Fruit fly (Drosophila melanogaster): ENCODE data around the gene Hexim.

- TF ChIP-seq dsx (GFP tag; optimal IDR thresholded peaks at IDR 0.05; ENCODE audit: poor library complexity, severe bottlenecking), result no peak
- TF ChIP-seq Lpt (GFP tag; optimal IDR thresholded peaks at IDR 0.05), result no peak
Measured at dm6 chr3R:14695054-14695453, 35.8 kb downstream of the Hexim start.

Measured in whole organism, prepupa.